Fruit fly (Drosophila melanogaster) whole organism, wandering third instar larva: ENCODE results near the gene kay.

Experiments used
- Abd-B ChIP-seq: fragments of >200 bp; optimal IDR thresholded peaks from 2 replicates; lab custom pipeline; 2017; ENCODE audit warnings: missing biosample characterization, missing genetic modification characterization
- CG32264 ChIP-seq: fragments of 200-800 bp; sonication (Bioruptor generic); optimal IDR thresholded peaks from 2 replicates; lab custom pipeline; 2016; ENCODE audit warnings: missing biosample characterization, missing genetic modification characterization
- CG9705 ChIP-seq: fragments of 200-800 bp; sonication (Bioruptor generic); optimal IDR thresholded peaks from 2 replicates; lab custom pipeline; 2018; ENCODE audit warnings: missing biosample characterization, mild to moderate bottlenecking, missing genetic modification characterization
- CrebA ChIP-seq: fragments of 200-800 bp; sonication (Bioruptor generic); optimal IDR thresholded peaks from 2 replicates; lab custom pipeline; 2016; ENCODE audit warnings: missing biosample characterization, mild to moderate bottlenecking, missing genetic modification characterization, borderline replicate concordance
- Dfd ChIP-seq: fragments of >200 bp; optimal IDR thresholded peaks from 2 replicates; lab custom pipeline; 2017; ENCODE audit warnings: missing biosample characterization, missing genetic modification characterization
- Dif ChIP-seq: fragments of 200-275, 200-300 bp; sonication (Bioruptor generic); optimal IDR thresholded peaks from 2 replicates; lab custom pipeline; 2018; ENCODE audit warnings: missing biosample characterization, missing genetic modification characterization; ENCODE audit not compliant: partially characterized antibody
- GATAd ChIP-seq: sonication (Bioruptor generic); optimal IDR thresholded peaks from 2 replicates; lab custom pipeline; 2016; ENCODE audit warnings: missing biosample characterization, missing genetic modification characterization
- HLH106 ChIP-seq: fragments of 200-800 bp; optimal IDR thresholded peaks from 3 replicates; lab custom pipeline; 2019; ENCODE audit warnings: missing biosample characterization, mild to moderate bottlenecking, missing genetic modification characterization, moderate library complexity
- Hnf4 ChIP-seq: fragments of 200-800 bp; sonication (Bioruptor generic); optimal IDR thresholded peaks from 2 replicates; lab custom pipeline; 2016; ENCODE audit warnings: missing biosample characterization, mild to moderate bottlenecking, missing genetic modification characterization
- Hr78 ChIP-seq: fragments of >200 bp; optimal IDR thresholded peaks from 2 replicates; lab custom pipeline; 2017; ENCODE audit warnings: missing biosample characterization, missing genetic modification characterization
- Hr83 ChIP-seq: fragments of 200-300 bp; sonication (Bioruptor generic); optimal IDR thresholded peaks from 2 replicates; lab custom pipeline; 2016; ENCODE audit warnings: missing biosample characterization, mild to moderate bottlenecking, missing genetic modification characterization, moderate library complexity; ENCODE audit not compliant: poor library complexity, severe bottlenecking
- Jra ChIP-seq: sonication (Bioruptor generic); optimal IDR thresholded peaks from 2 replicates; lab custom pipeline; 2016; ENCODE audit warnings: missing biosample characterization, missing genetic modification characterization
- Mio ChIP-seq: sonication (Bioruptor generic); optimal IDR thresholded peaks from 2 replicates; lab custom pipeline; 2016; ENCODE audit warnings: missing biosample characterization, missing genetic modification characterization
- Myc ChIP-seq: fragments of >200 bp; optimal IDR thresholded peaks from 2 replicates; lab custom pipeline; 2017
- N ChIP-seq: fragments of >200 bp; optimal IDR thresholded peaks from 2 replicates; lab custom pipeline; 2018; ENCODE audit warnings: missing biosample characterization, missing external identifiers, missing genetic modification characterization
- OdsH ChIP-seq: fragments of 200-800 bp; sonication (Bioruptor generic); optimal IDR thresholded peaks from 2 replicates; lab custom pipeline; 2016; ENCODE audit warnings: missing biosample characterization, mild to moderate bottlenecking, missing genetic modification characterization
- Rel ChIP-seq, 2 experiments: fragments of 200-800 bp; sonication (Bioruptor generic) in 1 of 2; optimal IDR thresholded peaks; 2 replicates in 1 of 2; 3 replicates in 1 of 2; lab custom pipeline; 2016 to 2019; ENCODE audit warnings: mild to moderate bottlenecking in 2 of 2, missing biosample characterization in 2 of 2, missing genetic modification characterization in 2 of 2, moderate library complexity in 1 of 2
- Sp1 ChIP-seq: fragments of 200-800 bp; sonication (Bioruptor generic); optimal IDR thresholded peaks from 3 replicates; lab custom pipeline; 2019; ENCODE audit warnings: missing biosample characterization, mild to moderate bottlenecking, missing genetic modification characterization, moderate library complexity
- Vsx2 ChIP-seq: fragments of 200-300, 225-300 bp; sonication (Bioruptor generic); optimal IDR thresholded peaks from 2 replicates; lab custom pipeline; 2018; ENCODE audit warnings: missing biosample characterization, missing genetic modification characterization; ENCODE audit not compliant: partially characterized antibody
- br ChIP-seq: fragments of 200-800 bp; sonication (Bioruptor generic); optimal IDR thresholded peaks from 2 replicates; lab custom pipeline; 2016; ENCODE audit warnings: missing biosample characterization, missing genetic modification characterization
- brk ChIP-seq: fragments of 200-800 bp; sonication (Bioruptor generic); optimal IDR thresholded peaks from 2 replicates; lab custom pipeline; 2016; ENCODE audit warnings: missing biosample characterization, mild to moderate bottlenecking, missing genetic modification characterization
- dl ChIP-seq, 2 experiments: fragments of 175-275, 200-275 bp in 1 of 2; fragments of 200-275 bp in 1 of 2; sonication (Bioruptor generic); optimal IDR thresholded peaks; lab custom pipeline; 2018; ENCODE audit warnings: mild to moderate bottlenecking in 2 of 2, missing biosample characterization in 2 of 2, missing genetic modification characterization in 2 of 2, moderate library complexity in 2 of 2; ENCODE audit not compliant: partially characterized antibody in 2 of 2, insufficient read depth in 1 of 2
- dmrt93B ChIP-seq: fragments of 200-800 bp; sonication (Bioruptor generic); optimal IDR thresholded peaks from 2 replicates; lab custom pipeline; 2018; ENCODE audit warnings: missing biosample characterization, mild to moderate bottlenecking, missing genetic modification characterization
- dsf ChIP-seq: sonication (Bioruptor generic); optimal IDR thresholded peaks from 2 replicates; lab custom pipeline; 2016; ENCODE audit warnings: missing biosample characterization, missing genetic modification characterization, borderline replicate concordance
- ey ChIP-seq: fragments of 200-800 bp; sonication (Bioruptor generic); optimal IDR thresholded peaks from 2 replicates; lab custom pipeline; 2016; ENCODE audit warnings: missing biosample characterization, missing genetic modification characterization
- foxo ChIP-seq, 2 experiments: fragments of 200-800 bp; sonication (Bioruptor generic); optimal IDR thresholded peaks; 2 replicates in 1 of 2; 3 replicates in 1 of 2; lab custom pipeline; 2016 to 2017; ENCODE audit warnings: missing biosample characterization in 2 of 2, missing genetic modification characterization in 2 of 2
- fru ChIP-seq: fragments of 200-800 bp; sonication (Bioruptor generic); optimal IDR thresholded peaks from 3 replicates; lab custom pipeline; 2016; ENCODE audit warnings: missing biosample characterization, mild to moderate bottlenecking, missing genetic modification characterization
- h ChIP-seq: fragments of 200-800 bp; sonication (Bioruptor generic); optimal IDR thresholded peaks from 3 replicates; lab custom pipeline; 2016; ENCODE audit warnings: missing biosample characterization, mild to moderate bottlenecking, missing genetic modification characterization
- jim ChIP-seq: fragments of 175-275, 200-325 bp; sonication (Bioruptor generic); optimal IDR thresholded peaks from 2 replicates; lab custom pipeline; 2016; ENCODE audit warnings: missing biosample characterization, mild to moderate bottlenecking, missing genetic modification characterization
- lola ChIP-seq: fragments of >200 bp; optimal IDR thresholded peaks from 2 replicates; lab custom pipeline; 2017; ENCODE audit warnings: missing biosample characterization, missing genetic modification characterization
- pan ChIP-seq: fragments of >200 bp; optimal IDR thresholded peaks from 2 replicates; lab custom pipeline; 2017
- psq ChIP-seq: fragments of 200-800 bp; sonication (Bioruptor generic); optimal IDR thresholded peaks from 3 replicates; lab custom pipeline; 2017; ENCODE audit warnings: missing biosample characterization, mild to moderate bottlenecking, missing genetic modification characterization, moderate library complexity
- rgr ChIP-seq: fragments of 200-800 bp; sonication (Bioruptor generic); optimal IDR thresholded peaks from 3 replicates; lab custom pipeline; 2016; ENCODE audit warnings: missing biosample characterization, mild to moderate bottlenecking, missing genetic modification characterization
- sage ChIP-seq: fragments of 200-800 bp; sonication (Bioruptor generic); optimal IDR thresholded peaks from 2 replicates; lab custom pipeline; 2016; ENCODE audit warnings: missing biosample characterization, mild to moderate bottlenecking, missing genetic modification characterization
- sv ChIP-seq: fragments of 200-800 bp; sonication (Bioruptor generic); optimal IDR thresholded peaks from 3 replicates; lab custom pipeline; 2016; ENCODE audit warnings: missing biosample characterization, missing genetic modification characterization
- tai ChIP-seq: sonication (Bioruptor generic); optimal IDR thresholded peaks from 2 replicates; lab custom pipeline; 2016; ENCODE audit warnings: missing biosample characterization, missing genetic modification characterization
- usp ChIP-seq: fragments of >200 bp; optimal IDR thresholded peaks from 2 replicates; lab custom pipeline; 2017; ENCODE audit warnings: missing biosample characterization, missing genetic modification characterization
- woc ChIP-seq: sonication (Bioruptor generic); optimal IDR thresholded peaks from 2 replicates; lab custom pipeline; 2016; ENCODE audit warnings: missing biosample characterization, mild to moderate bottlenecking, missing genetic modification characterization

kay gene

dm6 chr3R:29772795-29773331, 7.1 kb downstream of the kay start (continued):
- peak; percentile 63 for TF ChIP-seq Hr83 (GFP tag; lab: Kevin White, UChicago)
- TF ChIP-seq CG9705: no peak
- TF ChIP-seq CrebA: peak; percentile 10

dm6 chr3R:29773833-29774324, 8.1 kb downstream of the kay start:
- no peak for TF ChIP-seq jim (GFP tag; lab: Kevin White, UChicago)
- TF ChIP-seq Abd-B (GFP tag; lab: Kevin White, UChicago): no peak
- TF ChIP-seq sv (GFP tag; lab: Kevin White, UChicago): peak; percentile 75
- TF ChIP-seq brk (GFP tag; lab: Kevin White, UChicago): no peak
- TF ChIP-seq lola: no peak
- peak; percentile 79 for TF ChIP-seq woc (GFP tag; lab: Kevin White, UChicago)
- TF ChIP-seq Hr83 (GFP tag; lab: Kevin White, UChicago): no peak
- TF ChIP-seq usp (GFP tag; lab: Kevin White, UChicago): no peak
- no peak for TF ChIP-seq Vsx2
- TF ChIP-seq dl (GFP tag; optimal IDR thresholded peaks at IDR 0.05; lab: Kevin White, UChicago; ENCODE audit: insufficient read depth in 1 of 2, partially characterized antibody in 2 of 2): no peak
- no peak for TF ChIP-seq pan
- TF ChIP-seq Rel (GFP tag; optimal IDR thresholded peaks at IDR 0.05; lab: Kevin White, UChicago): no peak
- peak; percentile 90 for TF ChIP-seq Rel (tag; optimal IDR thresholded peaks at IDR 0.05; lab: Kevin White, UChicago)
- TF ChIP-seq sage (GFP tag; lab: Kevin White, UChicago): no peak
- TF ChIP-seq psq (GFP tag; lab: Kevin White, UChicago): no peak
- TF ChIP-seq OdsH (GFP tag; lab: Kevin White, UChicago): peak; percentile 77
- TF ChIP-seq Dfd: no peak
- TF ChIP-seq Mio: peak; percentile 46
- TF ChIP-seq Dif: no peak
- peak; percentile 38 for TF ChIP-seq Hnf4
- TF ChIP-seq rgr (GFP tag; lab: Kevin White, UChicago): peak; percentile 78
- TF ChIP-seq GATAd (GFP tag; lab: Kevin White, UChicago): no peak
- TF ChIP-seq ey (GFP tag; lab: Kevin White, UChicago): peak; percentile 90
- peak; percentile 43 for TF ChIP-seq tai (GFP tag; lab: Kevin White, UChicago)
- no peak for TF ChIP-seq CrebA
- peak; percentile 80 for TF ChIP-seq fru (GFP tag; lab: Kevin White, UChicago)
- peak; percentile 69 for TF ChIP-seq h (GFP tag; lab: Kevin White, UChicago)
- peak; percentile 77 for TF ChIP-seq Sp1
- TF ChIP-seq N (GFP tag; lab: Kevin White, UChicago): no peak
- peak; percentile 81 for TF ChIP-seq HLH106 (tag; lab: Kevin White, UChicago)
- TF ChIP-seq Myc: no peak
- TF ChIP-seq dsf (GFP tag; lab: Kevin White, UChicago): no peak
- peak; percentile 58 for TF ChIP-seq CG9705
- TF ChIP-seq Hr78 (GFP tag; lab: Kevin White, UChicago): no peak
- TF ChIP-seq CG32264 (GFP tag; lab: Kevin White, UChicago): peak; percentile 52
- TF ChIP-seq dmrt93B (GFP tag; lab: Kevin White, UChicago): peak; percentile 61
- peak; percentile 51 to 85 for TF ChIP-seq foxo (GFP tag; optimal IDR thresholded peaks at IDR 0.05; lab: Kevin White, UChicago)
- TF ChIP-seq br: peak; percentile 84
- no peak for TF ChIP-seq Jra (GFP tag; lab: Kevin White, UChicago)
